Worm (Caenorhabditis elegans): ENCODE measurements around the gene col-177.

DNA sequence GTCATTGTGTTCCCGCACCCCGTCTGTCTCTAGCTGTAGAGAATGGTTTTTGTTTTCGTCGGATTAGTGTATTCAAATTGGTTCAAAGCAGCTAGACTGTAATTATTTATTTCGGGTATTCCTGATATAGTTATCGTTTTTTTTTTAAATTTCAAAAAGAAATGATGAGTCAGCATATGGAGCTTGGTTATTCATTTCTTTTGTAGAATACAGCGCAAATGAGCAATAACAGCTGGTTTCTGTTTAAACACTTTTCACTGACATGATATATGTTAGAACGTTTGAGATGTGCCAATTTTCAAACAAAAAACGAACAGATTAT is 10.8 kb downstream of the col-177 start:
- TF ChIP-seq med-1 (GFP tag; optimal IDR thresholded peaks at IDR 0.05; ENCODE audit: insufficient read depth) (no peak), flt-1 (GFP tag; IDR thresholded peaks at IDR 0.05) (no peak), tab-1 (GFP tag; IDR thresholded peaks at IDR 0.05) (no peak)
